Fruit fly (Drosophila melanogaster) whole organism, embryonic: ENCODE data around the gene Chd1.

Experiments
- Aef1 ChIP-seq: fragments of 200-800 bp; sonication (Bioruptor generic); IDR thresholded peaks from 3 replicates; pipeline ENCODE4 v1.3.6; 2022; ENCODE audit warnings: missing biosample characterization, missing genetic modification characterization
- Awh ChIP-seq: fragments of 200-800 bp; sonication (Bioruptor generic); IDR thresholded peaks from 2 replicates; pipeline ENCODE4, ENCODE4 v1.3.6; 2022; ENCODE audit warnings: missing biosample characterization, missing genetic modification characterization
- CG10147 ChIP-seq: fragments of 200-800 bp; sonication (Bioruptor generic); optimal IDR thresholded peaks from 2 replicates; lab custom pipeline; 2019; ENCODE audit warnings: missing biosample characterization, mild to moderate bottlenecking, missing genetic modification characterization, moderate library complexity
- CG10979 ChIP-seq: fragments of 200-800 bp; sonication (Bioruptor generic); optimal IDR thresholded peaks from 2 replicates; lab custom pipeline; 2018; ENCODE audit warnings: missing biosample characterization, mild to moderate bottlenecking, missing genetic modification characterization, moderate library complexity
- CG12104 ChIP-seq: fragments of 200-800 bp; sonication (Bioruptor generic); optimal IDR thresholded peaks from 3 replicates; lab custom pipeline; 2016; ENCODE audit warnings: missing biosample characterization, missing genetic modification characterization
- CG12236 ChIP-seq: fragments of 200-800 bp; sonication (Bioruptor generic); optimal IDR thresholded peaks from 2 replicates; lab custom pipeline; 2016; ENCODE audit warnings: missing biosample characterization, missing genetic modification characterization
- CG1233 ChIP-seq: fragments of 200-800 bp; sonication (Bioruptor generic); optimal IDR thresholded peaks from 4 replicates; lab custom pipeline; 2018; ENCODE audit warnings: missing biosample characterization, mild to moderate bottlenecking, missing genetic modification characterization
- CG1647 ChIP-seq: fragments of 200-800 bp; sonication (Bioruptor generic); optimal IDR thresholded peaks from 3 replicates; lab custom pipeline; 2016; ENCODE audit warnings: missing biosample characterization, missing genetic modification characterization
- CG16863 ChIP-seq: fragments of 200-800 bp; sonication (Bioruptor generic); optimal IDR thresholded peaks from 3 replicates; lab custom pipeline; 2016; ENCODE audit warnings: missing biosample characterization, missing genetic modification characterization
- CG1792 ChIP-seq: fragments of 200-800 bp; sonication (Bioruptor generic); optimal IDR thresholded peaks from 2 replicates; lab custom pipeline; 2016; ENCODE audit warnings: missing biosample characterization, missing genetic modification characterization
- CG2889 ChIP-seq: fragments of 200-800 bp; sonication (Bioruptor generic); IDR thresholded peaks from 3 replicates; pipeline ENCODE4 v1.3.6; 2022; ENCODE audit warnings: missing biosample characterization, missing genetic modification characterization
- CG34422 ChIP-seq: fragments of 200-800 bp; sonication (Bioruptor generic); IDR thresholded peaks from 3 replicates; pipeline ENCODE4 v1.3.6; 2022; ENCODE audit warnings: missing biosample characterization, missing genetic modification characterization
- CG3995 ChIP-seq: fragments of 200-800 bp; sonication (Bioruptor generic); optimal IDR thresholded peaks from 3 replicates; lab custom pipeline; 2016; ENCODE audit warnings: missing biosample characterization, missing genetic modification characterization
- CG4424 ChIP-seq: fragments of 200-800 bp; sonication (Bioruptor generic); optimal IDR thresholded peaks from 3 replicates; lab custom pipeline; 2016; ENCODE audit warnings: missing biosample characterization, missing genetic modification characterization
- CG6654 ChIP-seq: fragments of 200-800 bp; sonication (Bioruptor generic); optimal IDR thresholded peaks from 2 replicates; lab custom pipeline; 2017; ENCODE audit warnings: missing biosample characterization, mild to moderate bottlenecking, missing genetic modification characterization
- CG6765 ChIP-seq: fragments of 200-800 bp; sonication (Bioruptor generic); optimal IDR thresholded peaks from 3 replicates; lab custom pipeline; 2017; ENCODE audit warnings: missing biosample characterization, mild to moderate bottlenecking, missing genetic modification characterization
- CG8944 ChIP-seq: fragments of 200-800 bp; sonication (Bioruptor generic); optimal IDR thresholded peaks from 3 replicates; lab custom pipeline; 2016; ENCODE audit warnings: missing biosample characterization, missing genetic modification characterization
- CG9215 ChIP-seq: fragments of 200-800 bp; sonication (Bioruptor generic); IDR thresholded peaks from 2 replicates; pipeline ENCODE4 v1.3.6; 2022; ENCODE audit warnings: missing biosample characterization, missing genetic modification characterization
- D19A ChIP-seq: fragments of 200-800 bp; optimal IDR thresholded peaks from 3 replicates; lab custom pipeline; 2019; ENCODE audit warnings: missing biosample characterization, mild to moderate bottlenecking, missing genetic modification characterization, moderate library complexity
- Dek ChIP-seq: fragments of 200-800 bp; sonication (Bioruptor generic); optimal IDR thresholded peaks from 3 replicates; lab custom pipeline; 2019; ENCODE audit warnings: missing biosample characterization, mild to moderate bottlenecking, missing genetic modification characterization, moderate library complexity
- E2f2 ChIP-seq: fragments of 200-800 bp; sonication (Bioruptor generic); IDR thresholded peaks from 2 replicates; pipeline ENCODE4 v1.3.6; 2022; ENCODE audit warnings: missing biosample characterization, missing genetic modification characterization
- Fer2 ChIP-seq: fragments of 200-800 bp; sonication (Bioruptor generic); optimal IDR thresholded peaks from 2 replicates; lab custom pipeline; 2018; ENCODE audit warnings: missing biosample characterization, mild to moderate bottlenecking, missing genetic modification characterization, moderate library complexity
- Gug ChIP-seq: fragments of 200-800 bp; sonication (Bioruptor generic); IDR thresholded peaks from 4 replicates; pipeline ENCODE4 v1.3.6; 2022; ENCODE audit warnings: missing biosample characterization, missing genetic modification characterization
- Hsf ChIP-seq: fragments of 200-800 bp; sonication (Bioruptor generic); optimal IDR thresholded peaks from 3 replicates; lab custom pipeline; 2016; ENCODE audit warnings: missing biosample characterization, missing genetic modification characterization
- MBD-R2 ChIP-seq: fragments of 200-800 bp; sonication (Bioruptor generic); IDR thresholded peaks from 2 replicates; pipeline ENCODE4 v1.3.6; 2022; ENCODE audit warnings: missing biosample characterization, missing genetic modification characterization
- Sry-β ChIP-seq: fragments of 200-800 bp; sonication (Bioruptor generic); optimal IDR thresholded peaks from 2 replicates; lab custom pipeline; 2018; ENCODE audit warnings: missing biosample characterization, mild to moderate bottlenecking, missing genetic modification characterization, moderate library complexity
- Ssrp ChIP-seq: fragments of 200-800 bp; sonication (Bioruptor generic); optimal IDR thresholded peaks from 2 replicates; lab custom pipeline; 2018; ENCODE audit warnings: missing biosample characterization, mild to moderate bottlenecking, missing genetic modification characterization, moderate library complexity
- amos ChIP-seq: fragments of 200-800 bp; sonication (Bioruptor generic); IDR thresholded peaks from 2 replicates; pipeline ENCODE4 v1.3.6; 2022; ENCODE audit warnings: missing biosample characterization, missing genetic modification characterization; ENCODE audit not compliant: partially characterized antibody
- bowl ChIP-seq: fragments of 200-800 bp; sonication (Bioruptor generic); IDR thresholded peaks from 2 replicates; pipeline ENCODE4 v1.3.6; 2022; ENCODE audit warnings: missing biosample characterization, missing genetic modification characterization
- crc ChIP-seq: fragments of 200-800 bp; sonication (Bioruptor generic); optimal IDR thresholded peaks from 2 replicates; lab custom pipeline; 2016; ENCODE audit warnings: missing biosample characterization, missing genetic modification characterization
- dysf ChIP-seq: fragments of 200-800 bp; sonication (Bioruptor generic); IDR thresholded peaks from 3 replicates; pipeline ENCODE4 v1.3.6; 2022; ENCODE audit warnings: missing biosample characterization, missing genetic modification characterization
- emc ChIP-seq: fragments of 200-800 bp; sonication (Bioruptor generic); optimal IDR thresholded peaks from 2 replicates; lab custom pipeline; 2016; ENCODE audit warnings: missing biosample characterization, missing genetic modification characterization
- ems ChIP-seq: fragments of 200-800 bp; sonication (Bioruptor generic); optimal IDR thresholded peaks from 3 replicates; lab custom pipeline; 2016; ENCODE audit warnings: missing biosample characterization, missing genetic modification characterization
- ind ChIP-seq: fragments of 200-800 bp; sonication (Bioruptor generic); optimal IDR thresholded peaks from 3 replicates; lab custom pipeline; 2016; ENCODE audit warnings: missing biosample characterization, missing genetic modification characterization
- knrl ChIP-seq: fragments of 200-800 bp; sonication (Bioruptor generic); IDR thresholded peaks from 3 replicates; pipeline ENCODE4 v1.3.6; 2022; ENCODE audit warnings: missing biosample characterization, missing genetic modification characterization; ENCODE audit not compliant: partially characterized antibody
- lab ChIP-seq: fragments of 200-800 bp; sonication (Bioruptor generic); optimal IDR thresholded peaks from 3 replicates; lab custom pipeline; 2017; ENCODE audit warnings: missing biosample characterization, missing genetic modification characterization, mild to moderate bottlenecking, moderate library complexity, missing genetic modification reagents
- maf-S ChIP-seq: fragments of 200-800 bp; sonication (Bioruptor generic); optimal IDR thresholded peaks from 2 replicates; lab custom pipeline; 2016; ENCODE audit warnings: missing biosample characterization, missing genetic modification characterization
- mld ChIP-seq: fragments of 200-800 bp; sonication (Bioruptor generic); IDR thresholded peaks from 3 replicates; pipeline ENCODE4 v1.3.6; 2022; ENCODE audit warnings: missing biosample characterization, missing genetic modification characterization; ENCODE audit not compliant: partially characterized antibody
- nom ChIP-seq: fragments of 200-800 bp; sonication (Bioruptor generic); optimal IDR thresholded peaks from 2 replicates; lab custom pipeline; 2017; ENCODE audit warnings: missing biosample characterization, missing genetic modification characterization, mild to moderate bottlenecking, moderate library complexity, missing genetic modification reagents
- otp ChIP-seq: fragments of 200-800 bp; sonication (Bioruptor generic); IDR thresholded peaks from 3 replicates; pipeline ENCODE4, ENCODE4 v1.3.6; 2022; ENCODE audit warnings: missing biosample characterization, missing genetic modification characterization
- pfk ChIP-seq: fragments of 200-800 bp; sonication (Bioruptor generic); optimal IDR thresholded peaks from 2 replicates; lab custom pipeline; 2018; ENCODE audit warnings: missing biosample characterization, mild to moderate bottlenecking, missing genetic modification characterization, moderate library complexity
- ranshi ChIP-seq: fragments of 200-800 bp; sonication (Bioruptor generic); IDR thresholded peaks from 2 replicates; pipeline ENCODE4 v1.3.6; 2022; ENCODE audit warnings: missing biosample characterization, missing genetic modification characterization
- repo ChIP-seq: fragments of 200-800 bp; sonication (Bioruptor generic); optimal IDR thresholded peaks from 2 replicates; lab custom pipeline; 2016; ENCODE audit warnings: missing biosample characterization, missing genetic modification characterization
- run ChIP-seq: fragments of 200-800 bp; sonication (Bioruptor generic); optimal IDR thresholded peaks from 3 replicates; lab custom pipeline; 2018; ENCODE audit warnings: missing biosample characterization, mild to moderate bottlenecking, missing genetic modification characterization
- slp2 ChIP-seq: fragments of 200-800 bp; sonication (Bioruptor generic); optimal IDR thresholded peaks from 2 replicates; lab custom pipeline; 2016; ENCODE audit warnings: missing biosample characterization, missing genetic modification characterization
- toy ChIP-seq: fragments of 200-800 bp; sonication (Bioruptor generic); IDR thresholded peaks from 2 replicates; pipeline ENCODE4 v1.3.6; 2022; ENCODE audit warnings: missing biosample characterization, missing genetic modification characterization
- unc-4 ChIP-seq: fragments of 200-800 bp; sonication (Bioruptor generic); IDR thresholded peaks from 2 replicates; pipeline ENCODE4 v1.3.6; 2022; ENCODE audit warnings: missing biosample characterization, missing genetic modification characterization; ENCODE audit not compliant: partially characterized antibody
- z ChIP-seq: fragments of 200-800 bp; sonication (Bioruptor generic); IDR thresholded peaks from 3 replicates; pipeline ENCODE4 v1.3.6; 2022; ENCODE audit warnings: missing biosample characterization, missing genetic modification characterization
- zfh2 ChIP-seq: fragments of 200-800 bp; sonication (Bioruptor generic); optimal IDR thresholded peaks from 2 replicates; lab custom pipeline; 2016; ENCODE audit warnings: missing biosample characterization, missing genetic modification characterization

The Chd1 gene

DNA sequence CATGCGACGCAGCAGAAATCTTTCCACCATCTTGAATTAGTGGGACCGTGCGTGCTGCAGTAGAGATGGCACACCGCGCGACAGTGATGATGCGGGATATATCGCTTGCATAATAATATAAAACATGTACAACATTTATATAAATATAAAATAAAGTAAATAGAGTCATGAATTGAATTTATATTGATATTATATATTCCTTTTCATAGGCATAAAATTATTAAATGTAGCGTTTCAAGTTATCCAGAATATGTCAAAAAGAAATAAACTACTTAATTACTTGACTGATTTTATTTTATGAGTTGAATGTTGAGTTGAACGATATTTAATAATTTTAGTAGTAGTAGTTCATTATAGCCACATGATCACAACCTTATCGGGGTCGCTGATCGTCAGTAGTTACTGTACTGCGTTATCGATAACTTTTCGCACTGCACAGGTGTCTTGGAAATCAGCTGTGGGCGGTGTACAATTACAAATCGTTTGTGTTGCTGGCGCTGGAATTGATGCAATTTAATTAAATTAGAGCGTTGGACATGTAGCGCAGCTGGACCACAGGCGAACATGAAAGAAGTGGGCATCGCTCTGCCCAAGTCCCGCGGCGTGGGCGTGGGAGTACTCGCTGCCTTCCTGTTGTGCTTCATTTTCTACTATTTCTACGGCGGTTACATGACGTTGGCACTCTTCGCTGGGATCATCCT, at the start of gene Chd1, which contains the start of gene Bem46:
Chd1 (minus strand) TSS at position 43 of the 701 bp plus-strand sequence.
Bem46 (plus strand) TSS at position 436 of the 701 bp plus-strand sequence.
- TF ChIP-seq ranshi (peak; percentile 83; the same call in 1 of the 2 replicates), CG8944 (peak; percentile 70), otp (peak; percentile 69; the same call in 1 of the 3 replicates), CG12104 (GFP tag; lab: Kevin White, UChicago) (peak; percentile 80), z (GFP tag; lab: Robert Waterston, UW) (no peak), repo (GFP tag; lab: Kevin White, UChicago) (no peak), nom (GFP tag; lab: Kevin White, UChicago) (peak; percentile 32), Dek (peak; percentile 87), Aef1 (GFP tag; lab: Robert Waterston, UW) (peak; percentile 90), MBD-R2 (peak; percentile 90), CG16863 (GFP tag; lab: Kevin White, UChicago) (peak; percentile 50), amos (peak; percentile 36; the same call in 1 of the 2 replicates), pfk (GFP tag; lab: Kevin White, UChicago) (peak; percentile 44), CG6654 (peak; percentile 68), dysf (peak; percentile 88), CG1647 (GFP tag; lab: Kevin White, UChicago) (peak; percentile 41), Sry-β (GFP tag; lab: Kevin White, UChicago) (peak; percentile 96), CG6765 (GFP tag; lab: Kevin White, UChicago) (peak; percentile 54), CG9215 (GFP tag; lab: Robert Waterston, UW) (peak; percentile 88), run (tag; lab: Kevin White, UChicago) (peak; percentile 26), CG12236 (no peak), ems (GFP tag; lab: Kevin White, UChicago) (peak; percentile 69), mld (GFP tag; lab: Robert Waterston, UW) (no peak), ind (GFP tag; lab: Kevin White, UChicago) (peak; percentile 92), bowl (GFP tag; lab: Robert Waterston, UW) (no peak), CG1233 (GFP tag; lab: Kevin White, UChicago) (peak; percentile 86), maf-S (GFP tag; lab: Kevin White, UChicago) (peak; percentile 61), CG3995 (peak; percentile 46), emc (GFP tag; lab: Kevin White, UChicago) (peak; percentile 51), unc-4 (GFP tag; lab: Robert Waterston, UW) (0 out of 2 replicates have a peak, but pooled peaks have one; percentile 14), Awh (GFP tag; lab: Robert Waterston, UW) (peak; percentile 75), Hsf (GFP tag; lab: Kevin White, UChicago) (peak; percentile 87), CG4424 (GFP tag; lab: Kevin White, UChicago) (peak; percentile 89), Gug (GFP tag; lab: Robert Waterston, UW) (peak; percentile 85), knrl (GFP tag; lab: Robert Waterston, UW) (0 out of 3 replicates have a peak, but pooled peaks have one; percentile 23), crc (GFP tag; lab: Kevin White, UChicago) (peak; percentile 37), CG34422 (GFP tag; lab: Robert Waterston, UW) (peak; percentile 82; the same call in 2 of the 3 replicates), Ssrp (tag; lab: Kevin White, UChicago) (peak; percentile 89), slp2 (peak; percentile 50), Fer2 (tag; lab: Kevin White, UChicago) (peak; percentile 74), lab (GFP tag; lab: Kevin White, UChicago) (no peak), zfh2 (GFP tag; lab: Kevin White, UChicago) (peak; percentile 84), CG10147 (GFP tag; lab: Kevin White, UChicago) (peak; percentile 87), CG2889 (peak; percentile 84; the same call in 2 of the 3 replicates), CG1792 (GFP tag; lab: Kevin White, UChicago) (peak; percentile 38), E2f2 (GFP tag; lab: Robert Waterston, UW) (peak; percentile 41; the same call in 1 of the 2 replicates), CG10979 (peak; percentile 77), toy (no peak), D19A (no peak)
